Worm (Caenorhabditis elegans) whole organism, mixed stage, embryonic: ENCODE measurements around the gene clec-207.

Experiments
- ceh-43 ChIP-seq: fragments of 200-800 bp; sonication (Bioruptor generic); optimal IDR thresholded peaks from 2 replicates; lab custom pipeline; 2018; ENCODE audit warnings: mild to moderate bottlenecking, missing genetic modification characterization, moderate library complexity, missing compliant biosample characterization
- elt-1 ChIP-seq: sonication (generic microtip); optimal IDR thresholded peaks from 2 replicates; lab custom pipeline; 2017; ENCODE audit warnings: missing genetic modification characterization, mild to moderate bottlenecking, missing compliant biosample characterization, antibody characterized with exemption, moderate library complexity, borderline replicate concordance; ENCODE audit not compliant: insufficient read depth
- elt-3 ChIP-seq: fragments of 150-350 bp; optimal IDR thresholded peaks from 2 replicates; lab custom pipeline; 2014; ENCODE audit warnings: missing biosample characterization, missing genetic modification characterization
- lin-13 ChIP-seq: fragments of 150-350 bp; optimal IDR thresholded peaks from 2 replicates; lab custom pipeline; 2014; ENCODE audit warnings: missing biosample characterization, missing genetic modification characterization
- lin-32 ChIP-seq: fragments of 200-800 bp; sonication (Bioruptor generic); optimal IDR thresholded peaks from 2 replicates; lab custom pipeline; 2018; ENCODE audit warnings: mild to moderate bottlenecking, missing genetic modification characterization, missing compliant biosample characterization
- nhr-12 ChIP-seq: fragments of 150-350 bp; optimal IDR thresholded peaks from 2 replicates; lab custom pipeline; 2014; ENCODE audit warnings: missing biosample characterization, missing genetic modification characterization
- nhr-2 ChIP-seq: fragments of 150-350 bp; optimal IDR thresholded peaks from 2 replicates; lab custom pipeline; 2014; ENCODE audit warnings: missing biosample characterization, missing genetic modification characterization
- unc-62 ChIP-seq: fragments of 150-350 bp; optimal IDR thresholded peaks from 2 replicates; lab custom pipeline; 2014; ENCODE audit warnings: missing biosample characterization, missing genetic modification reagents, missing genetic modification characterization
- ztf-11 ChIP-seq: fragments of 150-350 bp; optimal IDR thresholded peaks from 2 replicates; lab custom pipeline; 2014; ENCODE audit warnings: missing biosample characterization, missing genetic modification characterization

ce11 chrV:2066780-2067179 is 29.1 kb upstream of the clec-207 start, which contains the start of gene nhr-86:
- TF ChIP-seq ztf-11 (tag; lab: Kevin White, UChicago) (no peak), nhr-12 (no peak), elt-1 (tag; lab: Kevin White, UChicago) (no peak), lin-13 (no peak), unc-62 (GFP tag; lab: Kevin White, UChicago) (no peak), lin-32 (no peak), nhr-2 (tag; lab: Kevin White, UChicago) (peak; percentile 31), elt-3 (tag; lab: Kevin White, UChicago) (no peak), ceh-43 (no peak)
